Worm (Caenorhabditis elegans) whole organism, young adult: ENCODE data around the gene C07A9.10.

Source experiments
- C17E4.6 ChIP-seq: fragments of 200-800 bp; sonication (Bioruptor generic); IDR thresholded peaks from 2 replicates; pipeline ENCODE4 v1.3.6; 2022; ENCODE audit warnings: missing genetic modification reagents, missing genetic modification characterization, missing compliant biosample characterization
- F10E7.11 ChIP-seq: sonication (generic microtip); optimal IDR thresholded peaks from 2 replicates; lab custom pipeline; 2017; ENCODE audit warnings: mild to moderate bottlenecking, missing genetic modification characterization, moderate library complexity, missing compliant biosample characterization
- F22D6.2 ChIP-seq: sonication (generic microtip); optimal IDR thresholded peaks from 2 replicates; lab custom pipeline; 2016; ENCODE audit warnings: mild to moderate bottlenecking, missing genetic modification characterization, missing compliant biosample characterization
- F33H1.4 ChIP-seq: fragments of 200-800 bp; sonication (Bioruptor generic); IDR thresholded peaks from 2 replicates; pipeline ENCODE4 v1.3.6; 2022; ENCODE audit warnings: missing genetic modification reagents, missing genetic modification characterization, missing compliant biosample characterization
- F57C9.4 ChIP-seq: sonication (generic microtip); optimal IDR thresholded peaks from 2 replicates; lab custom pipeline; 2017; ENCODE audit warnings: mild to moderate bottlenecking, missing genetic modification characterization, missing compliant biosample characterization
- K12H6.12 ChIP-seq: fragments of 200-800 bp; sonication (Bioruptor generic); optimal IDR thresholded peaks from 2 replicates; lab custom pipeline; 2018; ENCODE audit warnings: mild to moderate bottlenecking, missing genetic modification characterization, missing compliant biosample characterization
- ama-1 ChIP-seq, 3 experiments: fragments of 150-350 bp in 1 of 3; sonication (generic microtip) in 2 of 3; optimal IDR thresholded peaks; 2 replicates each; lab custom pipeline; 2014 to 2018; ENCODE audit warnings: missing biosample characterization in 2 of 3, missing genetic modification characterization in 2 of 3, missing genetic modification reagents in 2 of 3
- ccch-3 ChIP-seq: fragments of 200-800 bp; sonication (Bioruptor generic); optimal IDR thresholded peaks from 2 replicates; lab custom pipeline; 2018; ENCODE audit warnings: mild to moderate bottlenecking, missing genetic modification characterization, missing compliant biosample characterization
- cebp-1 ChIP-seq, 2 experiments: fragments of 200-800 bp in 1 of 2; sonication (Bioruptor generic) in 1 of 2; sonication (generic microtip) in 1 of 2; IDR thresholded peaks in 1 of 2; optimal IDR thresholded peaks in 1 of 2; 2 replicates each; pipeline versions ENCODE4 v1.3.6 to Lab custom; 2017 to 2022; ENCODE audit warnings: missing compliant biosample characterization in 2 of 2, missing genetic modification characterization in 2 of 2, mild to moderate bottlenecking in 1 of 2, missing genetic modification reagents in 1 of 2, moderate library complexity in 1 of 2
- ceh-27 ChIP-seq: fragments of 200-800 bp; sonication (Bioruptor generic); optimal IDR thresholded peaks from 2 replicates; lab custom pipeline; 2018; ENCODE audit warnings: mild to moderate bottlenecking, missing genetic modification characterization, moderate library complexity, missing compliant biosample characterization
- ceh-40 ChIP-seq: fragments of 200-800 bp; sonication (Bioruptor generic); IDR thresholded peaks from 2 replicates; pipeline ENCODE4 v1.3.6; 2022; ENCODE audit warnings: missing genetic modification characterization, missing compliant biosample characterization
- ceh-79 ChIP-seq: sonication (generic microtip); optimal IDR thresholded peaks from 2 replicates; lab custom pipeline; 2017; ENCODE audit warnings: mild to moderate bottlenecking, missing genetic modification characterization, missing compliant biosample characterization
- ceh-91 ChIP-seq: fragments of 200-800 bp; sonication (Bioruptor generic); IDR thresholded peaks from 2 replicates; pipeline ENCODE4 v1.3.6; 2022; ENCODE audit warnings: missing genetic modification reagents, missing genetic modification characterization, missing compliant biosample characterization
- die-1 ChIP-seq: sonication (generic microtip); optimal IDR thresholded peaks from 2 replicates; lab custom pipeline; 2016; ENCODE audit warnings: missing genotype, mild to moderate bottlenecking, missing genetic modification characterization, missing compliant biosample characterization
- dox-1 ChIP-seq: fragments of 200-800 bp; sonication (Bioruptor generic); IDR thresholded peaks from 2 replicates; pipeline ENCODE4 v1.3.6; 2022; ENCODE audit warnings: missing genetic modification reagents, missing genetic modification characterization, missing compliant biosample characterization
- egl-44 ChIP-seq: fragments of 200-800 bp; sonication (Bioruptor generic); IDR thresholded peaks from 2 replicates; pipeline ENCODE4 v1.3.6; 2022; ENCODE audit warnings: missing genetic modification reagents, missing genetic modification characterization, missing compliant biosample characterization
- ekl-4 ChIP-seq: fragments of 200-800 bp; sonication (Bioruptor generic); IDR thresholded peaks from 2 replicates; pipeline ENCODE4 v1.3.6; 2022; ENCODE audit warnings: missing genetic modification reagents, missing genetic modification characterization, missing compliant biosample characterization
- fkh-3 ChIP-seq: sonication (generic microtip); optimal IDR thresholded peaks from 2 replicates; lab custom pipeline; 2016; ENCODE audit warnings: mild to moderate bottlenecking, missing genetic modification characterization, missing compliant biosample characterization
- him-1 ChIP-seq: sonication (generic microtip); optimal IDR thresholded peaks from 2 replicates; lab custom pipeline; 2016; ENCODE audit warnings: missing genotype, missing genetic modification reagents, missing genetic modification characterization, missing compliant biosample characterization
- hlh-26 ChIP-seq: fragments of 200-800 bp; sonication (Bioruptor generic); conservative IDR thresholded peaks from 2 replicates; pipeline ENCODE4 v1.3.6; 2022; ENCODE audit warnings: missing genetic modification reagents, missing genetic modification characterization, missing compliant biosample characterization
- hmg-1.2 ChIP-seq: fragments of 200-800 bp; sonication (Bioruptor generic); IDR thresholded peaks from 2 replicates; pipeline ENCODE4 v1.3.6; 2022; ENCODE audit warnings: missing genetic modification reagents, missing genetic modification characterization, missing compliant biosample characterization
- hrde-1 ChIP-seq: sonication (generic microtip); optimal IDR thresholded peaks from 2 replicates; lab custom pipeline; 2016; ENCODE audit warnings: missing genetic modification characterization, mild to moderate bottlenecking, missing compliant biosample characterization, moderate library complexity, missing genotype, missing genetic modification reagents, borderline replicate concordance
- let-607 ChIP-seq, 2 experiments: fragments of 200-800 bp in 1 of 2; sonication (Bioruptor generic) in 1 of 2; sonication (generic microtip) in 1 of 2; optimal IDR thresholded peaks; 2 replicates each; lab custom pipeline; 2016 to 2018; ENCODE audit warnings: mild to moderate bottlenecking in 2 of 2, missing compliant biosample characterization in 2 of 2, missing genetic modification characterization in 2 of 2, moderate library complexity in 2 of 2, missing genotype in 1 of 2
- lin-26 ChIP-seq: fragments of 200-800 bp; sonication (Bioruptor generic); IDR thresholded peaks from 2 replicates; pipeline ENCODE4 v1.3.6; 2022; ENCODE audit warnings: missing genetic modification reagents, missing genetic modification characterization, missing compliant biosample characterization
- lin-54 ChIP-seq: fragments of 200-800 bp; sonication (Bioruptor generic); optimal IDR thresholded peaks from 2 replicates; lab custom pipeline; 2018; ENCODE audit warnings: mild to moderate bottlenecking, missing genetic modification characterization, missing compliant biosample characterization
- lsl-1 ChIP-seq: fragments of 200-800 bp; sonication (Bioruptor generic); optimal IDR thresholded peaks from 2 replicates; lab custom pipeline; 2018; ENCODE audit warnings: mild to moderate bottlenecking, missing genetic modification characterization, moderate library complexity, missing compliant biosample characterization
- lsy-27 ChIP-seq: sonication (generic microtip); optimal IDR thresholded peaks from 2 replicates; lab custom pipeline; 2017; ENCODE audit warnings: missing genetic modification characterization, mild to moderate bottlenecking, missing compliant biosample characterization, antibody characterized with exemption, missing genotype, borderline replicate concordance; ENCODE audit not compliant: insufficient read depth
- madf-10 ChIP-seq: sonication (generic microtip); optimal IDR thresholded peaks from 2 replicates; lab custom pipeline; 2016; ENCODE audit warnings: mild to moderate bottlenecking, missing genetic modification characterization, missing compliant biosample characterization
- madf-3 ChIP-seq: fragments of 200-800 bp; sonication (Bioruptor generic); IDR thresholded peaks from 2 replicates; pipeline ENCODE4 v1.3.6; 2022; ENCODE audit warnings: missing genetic modification reagents, missing genetic modification characterization, missing compliant biosample characterization
- nfyb-1 ChIP-seq: fragments of 200-800 bp; sonication (Bioruptor generic); IDR thresholded peaks from 2 replicates; pipeline ENCODE4 v1.3.6; 2022; ENCODE audit warnings: missing genetic modification reagents, missing genetic modification characterization, missing compliant biosample characterization
- nhr-120 ChIP-seq: fragments of 200-800 bp; sonication (Bioruptor generic); IDR thresholded peaks from 2 replicates; pipeline ENCODE4 v1.3.6; 2022; ENCODE audit warnings: missing genetic modification characterization, missing compliant biosample characterization
- nhr-80 ChIP-seq: sonication (generic microtip); optimal IDR thresholded peaks from 2 replicates; lab custom pipeline; 2016; ENCODE audit warnings: missing genetic modification characterization, missing compliant biosample characterization
- nhr-90 ChIP-seq: sonication (generic microtip); optimal IDR thresholded peaks from 2 replicates; lab custom pipeline; 2016; ENCODE audit warnings: missing genotype, mild to moderate bottlenecking, missing genetic modification characterization, missing compliant biosample characterization
- rcor-1 ChIP-seq: fragments of 200-800 bp; sonication (Bioruptor generic); IDR thresholded peaks from 2 replicates; pipeline ENCODE4 v1.3.6; 2022; ENCODE audit warnings: missing genetic modification reagents, missing genetic modification characterization, missing compliant biosample characterization
- rec-8 ChIP-seq, 2 experiments: sonication (generic microtip); optimal IDR thresholded peaks; 2 replicates each; lab custom pipeline; 2016; ENCODE audit warnings: mild to moderate bottlenecking in 2 of 2, missing genetic modification characterization in 2 of 2, missing genetic modification reagents in 2 of 2, missing genotype in 2 of 2, missing biosample characterization in 1 of 2, missing compliant biosample characterization in 1 of 2, moderate library complexity in 1 of 2
- sea-2 ChIP-seq: fragments of 200-800 bp; sonication (Bioruptor generic); IDR thresholded peaks from 2 replicates; pipeline ENCODE4 v1.3.6; 2022; ENCODE audit warnings: missing genetic modification characterization, missing compliant biosample characterization
- snpc-4 ChIP-seq, 5 experiments: fragments of 150-350 bp in 1 of 5; sonication (generic microtip) in 4 of 5; optimal IDR thresholded peaks; 2 replicates each; lab custom pipeline; 2014 to 2018; ENCODE audit warnings: missing genetic modification characterization in 5 of 5, missing biosample characterization in 3 of 5, antibody characterized with exemption in 2 of 5, mild to moderate bottlenecking in 2 of 5, missing compliant biosample characterization in 2 of 5, missing genotype in 2 of 5, moderate library complexity in 2 of 5, missing genetic modification reagents in 1 of 5
- somi-1 ChIP-seq: fragments of 200-800 bp; sonication (Bioruptor generic); optimal IDR thresholded peaks from 2 replicates; lab custom pipeline; 2018; ENCODE audit warnings: mild to moderate bottlenecking, missing genetic modification characterization, missing compliant biosample characterization
- tlf-1 ChIP-seq: fragments of 200-800 bp; sonication (Bioruptor generic); optimal IDR thresholded peaks from 2 replicates; lab custom pipeline; 2018; ENCODE audit warnings: mild to moderate bottlenecking, missing genetic modification characterization, missing compliant biosample characterization
- unc-130 ChIP-seq: sonication (generic microtip); optimal IDR thresholded peaks from 2 replicates; lab custom pipeline; 2016; ENCODE audit warnings: missing genetic modification reagents, missing genetic modification characterization, missing compliant biosample characterization
- zfh-2 ChIP-seq: fragments of 200-800 bp; sonication (Bioruptor generic); conservative IDR thresholded peaks from 2 replicates; pipeline ENCODE4 v1.3.6; 2022; ENCODE audit warnings: missing genetic modification reagents, missing genetic modification characterization, missing compliant biosample characterization
- zim-3 ChIP-seq: sonication (generic microtip); optimal IDR thresholded peaks from 2 replicates; lab custom pipeline; 2017; ENCODE audit warnings: mild to moderate bottlenecking, missing genetic modification characterization, moderate library complexity, missing compliant biosample characterization
- ztf-18 ChIP-seq: sonication (generic microtip); optimal IDR thresholded peaks from 2 replicates; lab custom pipeline; 2016; ENCODE audit warnings: missing genotype, mild to moderate bottlenecking, missing genetic modification characterization, missing compliant biosample characterization
- ztf-28 ChIP-seq: fragments of 200-800 bp; sonication (Bioruptor generic); IDR thresholded peaks from 2 replicates; pipeline ENCODE4 v1.3.6; 2022; ENCODE audit warnings: missing genetic modification reagents, missing genetic modification characterization, missing compliant biosample characterization

C07A9.10 gene

DNA sequence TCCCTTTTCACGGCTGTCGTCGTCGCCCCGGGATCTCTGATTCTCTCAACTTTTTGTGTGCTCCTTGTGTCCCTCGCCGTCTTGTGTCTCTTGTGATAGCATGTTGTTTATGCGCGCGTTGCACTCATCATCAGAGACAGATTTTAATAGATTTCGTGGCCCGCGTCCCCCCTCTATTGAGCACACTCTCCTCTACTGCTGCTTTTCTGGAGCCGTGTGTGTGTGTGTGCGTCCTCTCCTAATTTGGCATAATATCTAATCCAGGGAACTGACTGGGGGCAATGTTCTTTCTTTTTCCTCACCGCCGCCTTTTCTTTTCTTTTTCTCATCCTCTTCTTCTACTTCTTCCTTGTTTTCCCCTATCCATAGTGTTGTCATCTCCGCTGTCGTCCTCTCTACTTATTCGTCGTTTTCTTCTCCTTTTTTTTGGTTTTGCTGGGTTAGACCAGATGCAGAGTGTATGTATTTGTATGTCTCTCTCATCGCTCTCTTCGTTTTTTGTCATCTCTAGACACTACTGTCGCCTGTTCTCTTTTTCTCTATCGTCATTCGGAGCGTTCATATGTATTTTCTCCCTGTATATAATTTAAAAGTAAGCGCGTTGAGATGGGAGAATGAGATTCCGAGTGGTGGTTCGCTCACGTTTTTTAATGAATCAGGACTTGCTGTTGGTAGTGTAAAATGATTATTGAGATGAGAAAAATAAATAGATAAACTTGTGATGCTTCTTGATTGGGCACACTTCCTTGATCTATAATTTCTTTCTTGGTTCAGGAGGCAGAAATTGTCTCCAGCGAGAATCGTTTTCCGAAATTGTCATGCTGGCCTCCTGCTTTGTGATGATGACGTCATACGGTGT, 18.1 kb upstream of the C07A9.10 start:
- TF ChIP-seq rcor-1 (GFP tag; lab: Robert Waterston, UW), result no peak
- peak; percentile 83 for TF ChIP-seq zfh-2
- TF ChIP-seq lin-26 (GFP tag; lab: Robert Waterston, UW), result 0 out of 2 replicates have a peak, but pooled peaks have one; percentile 57
- no peak for TF ChIP-seq ceh-91 (GFP tag; lab: Robert Waterston, UW)
- TF ChIP-seq lsl-1 (GFP tag; lab: Kevin White, UChicago), result no peak
- TF ChIP-seq die-1, result peak; percentile 11
- TF ChIP-seq F57C9.4 (tag; lab: Kevin White, UChicago), result no peak
- TF ChIP-seq unc-130, result no peak
- no peak for TF ChIP-seq nhr-80 (tag; lab: Kevin White, UChicago)
- TF ChIP-seq fkh-3 (tag; lab: Kevin White, UChicago), result no peak
- TF ChIP-seq K12H6.12 (tag; lab: Kevin White, UChicago), result peak; percentile 51
- TF ChIP-seq cebp-1 (GFP tag; IDR thresholded peaks at IDR 0.05; lab: Robert Waterston, UW), result no peak
- TF ChIP-seq cebp-1 (tag; optimal IDR thresholded peaks at IDR 0.05; lab: Kevin White, UChicago), result peak; percentile 36
- TF ChIP-seq him-1, result no peak
- TF ChIP-seq F10E7.11 (tag; lab: Kevin White, UChicago), result no peak
- TF ChIP-seq nfyb-1 (GFP tag; lab: Robert Waterston, UW), result 0 out of 2 replicates have a peak, but pooled peaks have one; percentile 19
- no peak for TF ChIP-seq sea-2 (GFP tag; lab: Robert Waterston, UW)
- peak; percentile 38 for TF ChIP-seq ceh-27 (GFP tag; lab: Kevin White, UChicago)
- TF ChIP-seq hlh-26, result no peak
- TF ChIP-seq ceh-40 (GFP tag; lab: Robert Waterston, UW), result no peak
- TF ChIP-seq lin-54 (GFP tag; lab: Kevin White, UChicago), result no peak
- no peak for TF ChIP-seq tlf-1 (GFP tag; lab: Kevin White, UChicago)
- no peak for TF ChIP-seq egl-44
- no peak for TF ChIP-seq lsy-27
- TF ChIP-seq somi-1 (GFP tag; lab: Kevin White, UChicago), result peak; percentile 38
- TF ChIP-seq F33H1.4 (GFP tag; lab: Robert Waterston, UW), result no peak
- peak; percentile 43; the same call in 1 of the 2 replicates for TF ChIP-seq hmg-1.2 (GFP tag; lab: Robert Waterston, UW)
- TF ChIP-seq C17E4.6 (GFP tag; lab: Robert Waterston, UW), result no peak

DNA sequence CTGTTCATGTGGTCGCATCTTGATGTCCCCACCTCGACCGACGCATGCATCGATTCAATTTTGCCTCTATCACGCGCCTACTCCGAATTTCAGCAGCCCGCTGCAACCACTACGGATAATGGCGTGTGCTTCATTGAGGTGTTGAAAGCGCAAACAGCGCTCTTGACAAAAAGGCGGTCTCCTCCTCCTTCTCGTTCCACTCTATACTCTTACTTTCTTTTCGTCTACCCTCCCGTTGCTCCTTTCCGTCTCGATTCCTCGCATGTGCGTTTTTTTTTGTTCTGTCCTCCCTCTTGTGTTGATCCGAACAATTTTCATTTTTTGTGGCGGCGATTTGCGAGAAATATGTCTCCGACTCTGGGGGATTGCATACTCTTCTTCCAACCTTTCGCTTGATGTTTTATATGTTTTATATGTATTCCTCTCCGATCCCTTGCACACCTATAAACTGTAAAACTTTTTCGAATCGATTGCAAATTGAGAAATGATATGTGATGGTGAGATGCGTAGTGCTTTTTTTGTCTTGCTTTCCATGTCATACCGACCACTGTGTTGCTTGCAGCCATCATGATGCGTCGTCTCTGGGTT, 16.9 kb upstream of the C07A9.10 start:
- no peak for TF ChIP-seq zim-3 (tag; lab: Kevin White, UChicago)
- TF ChIP-seq rec-8 (tag; optimal IDR thresholded peaks at IDR 0.05; lab: Kevin White, UChicago), result no peak
- TF ChIP-seq madf-10 (tag; lab: Kevin White, UChicago), result no peak
- TF ChIP-seq snpc-4 (GFP tag; optimal IDR thresholded peaks at IDR 0.05; lab: Kevin White, UChicago), result no peak
- TF ChIP-seq snpc-4 (tag; optimal IDR thresholded peaks at IDR 0.05; lab: Kevin White, UChicago), result peak in 1 of 4 experiments; percentile 20
- no peak for TF ChIP-seq nhr-120 (GFP tag; lab: Robert Waterston, UW)
- no peak for TF ChIP-seq let-607 (tag; optimal IDR thresholded peaks at IDR 0.05; lab: Kevin White, UChicago)
- no peak for TF ChIP-seq hrde-1 (tag; lab: Kevin White, UChicago)
- no peak for TF ChIP-seq ekl-4 (GFP tag; lab: Robert Waterston, UW)
- peak; percentile 61 for TF ChIP-seq K12H6.12 (tag; lab: Kevin White, UChicago)
- TF ChIP-seq nhr-90 (tag; lab: Kevin White, UChicago), result no peak
- TF ChIP-seq dox-1, result no peak
- no peak for TF ChIP-seq ccch-3 (GFP tag; lab: Kevin White, UChicago)
- peak; percentile 62 for TF ChIP-seq nhr-80 (tag; lab: Kevin White, UChicago)
- no peak for TF ChIP-seq madf-3 (GFP tag; lab: Robert Waterston, UW)
- no peak for TF ChIP-seq F22D6.2 (tag; lab: Kevin White, UChicago)
- TF ChIP-seq ama-1 (optimal IDR thresholded peaks at IDR 0.05; lab: Kevin White, UChicago), result no peak
- no peak for TF ChIP-seq ama-1 (GFP tag; optimal IDR thresholded peaks at IDR 0.05; lab: Kevin White, UChicago)
- TF ChIP-seq ztf-28, result no peak
- no peak for TF ChIP-seq ceh-79 (tag; lab: Kevin White, UChicago)
- TF ChIP-seq ztf-18 (tag; lab: Kevin White, UChicago), result peak; percentile 5
